Fruit fly (Drosophila melanogaster) whole organism: ENCODE measurements around the gene Drsl2.

Experiments used
- CG8478 ChIP-seq: fragments of >200 bp; optimal IDR thresholded peaks from 2 replicates; lab custom pipeline; 2018; ENCODE audit warnings: inconsistent platforms
- Dll ChIP-seq: fragments of >200 bp; optimal IDR thresholded peaks from 2 replicates; lab custom pipeline; 2017
- EcR ChIP-seq, 2 experiments: fragments of >200 bp; optimal IDR thresholded peaks; 2 replicates each; lab custom pipeline; 2017; ENCODE audit warnings: missing biosample characterization in 2 of 2, missing genetic modification characterization in 2 of 2, missing genetic modification reagents in 2 of 2
- pan ChIP-seq: fragments of >200 bp; optimal IDR thresholded peaks from 2 replicates; lab custom pipeline; 2017
- psq ChIP-seq: fragments of >200 bp; optimal IDR thresholded peaks from 2 replicates; lab custom pipeline; 2017

DNA sequence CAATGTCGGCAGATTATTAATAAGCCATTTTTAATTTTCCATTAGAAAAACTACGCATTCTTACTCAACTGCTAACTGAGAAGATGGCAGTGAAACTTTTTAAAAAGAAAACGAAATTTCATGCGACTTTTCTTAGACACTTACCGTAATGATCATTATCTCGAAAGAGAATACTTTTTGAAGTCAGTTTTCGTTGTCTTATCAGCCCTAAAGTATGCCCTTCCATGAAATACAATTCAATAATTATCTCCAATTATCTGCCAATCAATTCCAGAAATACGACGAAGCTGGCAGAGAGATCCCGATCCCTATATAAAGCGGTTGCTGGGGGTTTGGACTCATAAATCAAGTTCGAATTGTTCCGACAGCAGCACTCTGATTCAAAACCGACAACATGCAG is 2.3 kb downstream of the Drsl2 start, which contains the start of gene Drsl5:
- TF ChIP-seq psq (lab: Kevin White, UChicago) (no peak), CG8478 (lab: Kevin White, UChicago) (no peak), EcR (GFP tag; optimal IDR thresholded peaks at IDR 0.05; lab: Kevin White, UChicago) (no peak), Dll (lab: Kevin White, UChicago) (no peak), pan (lab: Kevin White, UChicago) (no peak)
